Worm (Caenorhabditis elegans): ENCODE data around the gene pacl-1.

Gene pacl-1

DNA sequence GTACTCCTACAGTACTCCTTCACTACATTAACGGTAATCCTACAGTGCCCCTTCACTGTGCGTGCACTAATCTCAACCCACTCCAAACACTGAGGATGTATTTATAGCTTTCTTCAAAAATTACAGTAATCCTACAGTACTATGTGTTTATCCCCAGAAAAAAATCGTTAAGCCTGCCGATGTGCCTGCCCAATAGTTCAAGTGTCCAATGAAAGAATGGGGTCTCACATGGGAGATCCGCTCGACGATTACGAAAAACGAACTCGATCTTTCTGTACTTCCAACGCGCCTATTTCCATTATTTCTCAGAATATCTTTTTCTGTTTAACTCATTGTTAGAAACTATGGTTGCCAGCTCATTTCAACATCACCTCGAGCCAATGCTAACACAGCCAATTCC lies 17.1 kb downstream of the pacl-1 start, which contains the start of gene nhr-218:
nhr-218 (plus strand) TSS at position 301 of the 400 bp plus-strand sequence.
- TF ChIP-seq unc-62 (GFP tag; optimal IDR thresholded peaks at IDR 0.05 in 1 of 2) (peak in 1 of 2 experiments; percentile 33), unc-62 (tag; optimal IDR thresholded peaks at IDR 0.05) (no peak), nhr-102 (tag; optimal IDR thresholded peaks at IDR 0.05) (no peak), ceh-62 (tag; optimal IDR thresholded peaks at IDR 0.05) (no peak)

ce11 chrV:16256395-16256794 lies 18.9 kb downstream of the pacl-1 start, which contains the start of gene bgnt-1.3:
Gene bgnt-1.3, minus strand, starts transcription at chrV:16256495.
- TF ChIP-seq daf-19 (GFP tag; conservative IDR thresholded peaks at IDR 0.05) (no peak), daf-12 (tag; optimal IDR thresholded peaks at IDR 0.05) (no peak), duxl-1 (tag; optimal IDR thresholded peaks at IDR 0.05; ENCODE audit: poor library complexity) (no peak), zfp-3 (GFP tag; conservative IDR thresholded peaks at IDR 0.05) (no peak), lim-7 (GFP tag; IDR thresholded peaks at IDR 0.05) (no peak), jun-1 (tag; optimal IDR thresholded peaks at IDR 0.05) (no peak), spr-3 (GFP tag; optimal IDR thresholded peaks at IDR 0.05) (no peak), gei-8 (GFP tag; optimal IDR thresholded peaks at IDR 0.05) (no peak), ztf-11 (tag; optimal IDR thresholded peaks at IDR 0.05) (no peak), nhr-76 (tag; optimal IDR thresholded peaks at IDR 0.05) (no peak), lin-1 (GFP tag; IDR thresholded peaks at IDR 0.05) (no peak), ceh-82 (tag; optimal IDR thresholded peaks at IDR 0.05) (no peak)

ce11 chrV:16253687-16254086 lies 21.6 kb downstream of the pacl-1 start, which contains the start of gene gcy-20:
Gene gcy-20, minus strand, starts transcription at chrV:16253787.
- TF ChIP-seq arid-1 (GFP tag; conservative IDR thresholded peaks at IDR 0.05): no peak
- no peak for TF ChIP-seq ceh-82 (tag; optimal IDR thresholded peaks at IDR 0.05)
- TF ChIP-seq ZK337.2 (GFP tag; IDR thresholded peaks at IDR 0.05): no peak
- TF ChIP-seq lsy-2 (tag; optimal IDR thresholded peaks at IDR 0.05): no peak
- TF ChIP-seq ceh-44 (GFP tag; IDR thresholded peaks at IDR 0.05): no peak
- TF ChIP-seq ztf-7 (tag; optimal IDR thresholded peaks at IDR 0.05): no peak
- TF ChIP-seq unc-130 (GFP tag; optimal IDR thresholded peaks at IDR 0.05): no peak
- no peak for TF ChIP-seq spr-1 (tag; optimal IDR thresholded peaks at IDR 0.05)
- TF ChIP-seq unc-62 (GFP tag; optimal IDR thresholded peaks at IDR 0.05 in 1 of 2): no peak
- no peak for TF ChIP-seq unc-62 (tag; optimal IDR thresholded peaks at IDR 0.05)
- no peak for TF ChIP-seq dve-1 (tag; optimal IDR thresholded peaks at IDR 0.05; ENCODE audit: insufficient read depth)
- TF ChIP-seq nhr-41 (GFP tag; IDR thresholded peaks at IDR 0.05): no peak

ce11 chrV:16249105-16249504 lies 26.1 kb downstream of the pacl-1 start:
- TF ChIP-seq snpc-4 (tag; optimal IDR thresholded peaks at IDR 0.05): no peak
- no peak for TF ChIP-seq dve-1 (tag; optimal IDR thresholded peaks at IDR 0.05; ENCODE audit: insufficient read depth)
- TF ChIP-seq dmd-9 (GFP tag; IDR thresholded peaks at IDR 0.05): no peak
- no peak for TF ChIP-seq aha-1 (tag)
- no peak for TF ChIP-seq Y48G9A.11 (GFP tag; IDR thresholded peaks at IDR 0.05)
- TF ChIP-seq mes-2 (tag; optimal IDR thresholded peaks at IDR 0.05; ENCODE audit: poor library complexity, severe bottlenecking): no peak
- TF ChIP-seq vab-7 (GFP tag; IDR thresholded peaks at IDR 0.05): no peak
- TF ChIP-seq spr-1 (tag; optimal IDR thresholded peaks at IDR 0.05): no peak
- no peak for TF ChIP-seq jun-1 (tag; optimal IDR thresholded peaks at IDR 0.05)
- no peak for TF ChIP-seq unc-39 (tag; optimal IDR thresholded peaks at IDR 0.05)
- no peak for TF ChIP-seq egl-43 (GFP tag; IDR thresholded peaks at IDR 0.05)

ce11 chrV:16246579-16246978 lies 28.7 kb downstream of the pacl-1 start, which contains the start of gene srh-95:
Gene srh-95, plus strand, starts transcription at chrV:16246879.
- TF ChIP-seq zfp-3 (GFP tag; conservative IDR thresholded peaks at IDR 0.05): no peak
- TF ChIP-seq ceh-20 (GFP tag; IDR thresholded peaks at IDR 0.05): no peak
- TF ChIP-seq mes-2 (tag; optimal IDR thresholded peaks at IDR 0.05; ENCODE audit: poor library complexity, severe bottlenecking): no peak
- TF ChIP-seq rbr-2 (tag; optimal IDR thresholded peaks at IDR 0.05): no peak
- TF ChIP-seq skn-1 (tag; optimal IDR thresholded peaks at IDR 0.05): no peak
- TF ChIP-seq aly-2 (tag; optimal IDR thresholded peaks at IDR 0.05): no peak
- TF ChIP-seq daf-16 (GFP tag; optimal IDR thresholded peaks at IDR 0.05): no peak
- no peak for TF ChIP-seq daf-16 (tag; optimal IDR thresholded peaks at IDR 0.05)
- TF ChIP-seq aha-1 (tag): no peak
- no peak for TF ChIP-seq php-3 (GFP tag; IDR thresholded peaks at IDR 0.05)
- no peak for TF ChIP-seq nhr-77 (tag; optimal IDR thresholded peaks at IDR 0.05)
- TF ChIP-seq T20F7.1 (GFP tag; optimal IDR thresholded peaks at IDR 0.05): no peak
- no peak for TF ChIP-seq hmg-1.1 (GFP tag; IDR thresholded peaks at IDR 0.05)
- no peak for TF ChIP-seq jun-1 (tag; optimal IDR thresholded peaks at IDR 0.05)
- TF ChIP-seq nhr-11 (tag; optimal IDR thresholded peaks at IDR 0.05): no peak
- TF ChIP-seq mep-1 (tag; optimal IDR thresholded peaks at IDR 0.05): no peak
- TF ChIP-seq vab-7 (GFP tag; IDR thresholded peaks at IDR 0.05): no peak
- no peak for TF ChIP-seq unc-62 (GFP tag; optimal IDR thresholded peaks at IDR 0.05 in 1 of 2)
- no peak for TF ChIP-seq unc-62 (tag; optimal IDR thresholded peaks at IDR 0.05)
